Worm (Caenorhabditis elegans) whole organism, L1 larva: ENCODE data around the gene B0507.9.

Experiments
- fkh-10 ChIP-seq: sonication (generic microtip); optimal IDR thresholded peaks from 2 replicates; lab custom pipeline; 2017; ENCODE audit warnings: missing biosample characterization, missing genetic modification reagents, missing genetic modification characterization
- isw-1 ChIP-seq: fragments of 200-800 bp; sonication (Bioruptor generic); IDR thresholded peaks from 2 replicates; pipeline ENCODE4 v1.3.6; 2022; ENCODE audit warnings: missing genetic modification characterization, missing compliant biosample characterization
- mep-1 ChIP-seq: fragments of 150-350 bp; optimal IDR thresholded peaks from 2 replicates; lab custom pipeline; 2014; ENCODE audit warnings: missing biosample characterization, missing genetic modification characterization
- pag-3 ChIP-seq: sonication (generic microtip); optimal IDR thresholded peaks from 2 replicates; lab custom pipeline; 2017; ENCODE audit warnings: missing genetic modification characterization, mild to moderate bottlenecking, missing compliant biosample characterization, antibody characterized with exemption, borderline replicate concordance; ENCODE audit not compliant: insufficient read depth
- unc-62 ChIP-seq: fragments of 150-350 bp; optimal IDR thresholded peaks from 2 replicates; lab custom pipeline; 2014; ENCODE audit warnings: missing biosample characterization, missing genetic modification reagents, missing genetic modification characterization

- TF ChIP-seq fkh-10 (GFP tag; lab: Kevin White, UChicago), result no peak
- no peak for TF ChIP-seq unc-62
- no peak for TF ChIP-seq isw-1 (GFP tag; lab: Robert Waterston, UW)
- no peak for TF ChIP-seq mep-1 (tag; lab: Kevin White, UChicago)
- TF ChIP-seq pag-3 (tag; lab: Kevin White, UChicago), result no peak
These were observed 29.7 kb upstream of the B0507.9 start for ce11 chrV:8795499-8795898.
